Worm (Caenorhabditis elegans) whole organism, dauer: Measurements from ENCODE around the gene F28A10.13.
"Not testable (repeated sequence)": the region's sequence is repeated elsewhere in the genome, so short reads cannot be mapped to it uniquely, and the experiment has no call there.

Experiments
- unc-62 ChIP-seq: sonication (generic microtip); optimal IDR thresholded peaks from 2 replicates; lab custom pipeline; 2017; ENCODE audit warnings: missing biosample characterization, missing genetic modification reagents, missing genetic modification characterization

The F28A10.13 gene

DNA sequence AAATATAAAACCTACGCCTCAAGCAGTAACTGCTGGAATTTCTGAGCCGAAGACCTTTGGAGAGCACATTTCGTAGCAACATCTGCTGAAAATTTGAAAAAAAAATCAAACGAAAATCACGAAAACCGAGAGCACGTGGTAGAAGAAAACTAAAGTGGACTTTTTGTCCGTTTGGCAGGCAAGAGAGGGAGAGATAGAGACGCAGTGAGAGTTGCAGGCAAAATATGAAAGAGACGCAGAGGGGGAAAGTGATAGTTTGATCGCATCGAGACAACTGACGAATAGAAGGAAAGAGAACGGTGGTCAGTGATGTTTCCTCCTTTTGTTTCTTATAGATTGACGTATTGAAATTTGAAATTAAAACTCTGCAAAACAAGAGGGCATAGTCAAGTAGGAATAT lies at the start of gene F28A10.13, which contains the start of gene acdh-9:
Gene F28A10.13 (plus strand): TSS at position 294 of the 400 bp plus-strand sequence.
Gene acdh-9 (minus strand): TSS at position 85 of the 400 bp plus-strand sequence.
- no peak for TF ChIP-seq unc-62 (GFP tag; lab: Kevin White, UChicago)

- no peak for TF ChIP-seq unc-62 (GFP tag; lab: Kevin White, UChicago)
These were observed 48.9 kb upstream of the F28A10.13 start, which contains the start of gene F46F5.14 for ce11 chrII:799700-800099. F46F5.14 (plus strand) TSS chrII:800000.

ce11 chrII:803009-803408 lies 45.6 kb upstream of the F28A10.13 start, which contains the start of gene F46F5.13:
F46F5.13 (plus strand) TSS chrII:803309.
- TF ChIP-seq unc-62 (GFP tag; lab: Kevin White, UChicago), result no peak

- no peak for TF ChIP-seq unc-62 (GFP tag; lab: Kevin White, UChicago)
These were observed 40.2 kb upstream of the F28A10.13 start, which contains the start of gene F46F5.11 for ce11 chrII:808457-808856. F46F5.11 (plus strand) TSS chrII:808757.

ce11 chrII:812917-813316 lies 35.7 kb upstream of the F28A10.13 start, which contains the start of gene F46F5.5:
F46F5.5 (minus strand) TSS chrII:813017.
- TF ChIP-seq unc-62 (GFP tag; lab: Kevin White, UChicago), result no peak

ce11 chrII:814737-815136 lies 33.9 kb upstream of the F28A10.13 start, which contains the start of gene msrp-3:
msrp-3 (minus strand) TSS chrII:814837.
- TF ChIP-seq unc-62 (GFP tag; lab: Kevin White, UChicago), result no peak

- no peak for TF ChIP-seq unc-62 (GFP tag; lab: Kevin White, UChicago)
These were observed 28.1 kb upstream of the F28A10.13 start, which contains the start of gene F46F5.7 for ce11 chrII:820519-820918. F46F5.7 (minus strand) TSS chrII:820619.

DNA sequence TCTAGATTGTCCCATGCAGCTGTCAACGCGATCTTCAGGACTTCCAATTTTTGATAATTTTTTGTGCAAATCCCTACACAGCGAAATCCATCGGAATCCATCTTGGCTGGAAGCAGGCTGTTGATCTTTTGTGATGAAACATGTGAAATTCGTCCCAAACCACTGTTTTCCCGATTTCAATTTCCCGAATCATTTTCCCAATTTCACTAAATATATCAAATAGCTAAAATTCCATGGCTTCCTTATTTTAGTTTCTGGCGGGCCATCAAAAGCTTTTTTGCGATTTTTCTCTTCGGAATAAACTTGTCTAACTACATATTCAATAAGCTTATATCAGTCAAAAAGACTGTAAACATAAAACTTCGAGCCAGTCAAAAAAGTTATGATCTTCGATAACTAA lies 27.1 kb upstream of the F28A10.13 start, which contains the start of gene F46F5.8:
Gene F46F5.8 (minus strand): TSS at position 101 of the 400 bp plus-strand sequence.
- TF ChIP-seq unc-62 (GFP tag; lab: Kevin White, UChicago), result no peak

- TF ChIP-seq unc-62 (GFP tag; lab: Kevin White, UChicago), result not testable (repeated sequence)
These were observed 25.9 kb upstream of the F28A10.13 start, which contains the start of gene msrp-4 for ce11 chrII:822730-823129. msrp-4 (minus strand) TSS chrII:822830.

ce11 chrII:823529-823928 lies 25.1 kb upstream of the F28A10.13 start, which contains the start of gene F46F5.10:
F46F5.10 (plus strand) TSS chrII:823829.
- no peak for TF ChIP-seq unc-62 (GFP tag; lab: Kevin White, UChicago)

DNA sequence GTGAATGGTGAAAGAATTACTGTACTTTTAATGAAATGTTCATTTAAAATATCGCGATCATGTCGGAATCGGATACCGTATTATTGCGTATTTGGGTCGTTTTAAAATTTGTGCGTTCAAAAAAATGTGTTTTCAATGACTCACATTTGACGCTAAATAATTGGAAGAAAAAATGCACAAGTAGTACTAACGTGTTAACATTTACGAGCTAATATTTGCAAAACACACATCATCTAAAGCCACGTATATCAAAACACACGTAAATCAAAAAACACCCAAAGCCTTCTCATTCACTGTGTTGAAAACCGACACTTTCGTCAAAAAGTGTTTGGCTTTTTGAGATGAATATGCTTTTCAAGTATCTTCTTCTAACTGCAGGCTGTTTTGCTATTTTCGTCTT lies 23.1 kb upstream of the F28A10.13 start, which contains the start of gene F28A10.1:
Gene F28A10.1 (plus strand): TSS at position 301 of the 400 bp plus-strand sequence.
- TF ChIP-seq unc-62 (GFP tag; lab: Kevin White, UChicago), result no peak

- no peak for TF ChIP-seq unc-62 (GFP tag; lab: Kevin White, UChicago)
These were observed 10.2 kb upstream of the F28A10.13 start, which contains the start of gene F28A10.8 for ce11 chrII:838414-838813. F28A10.8 (minus strand) TSS chrII:838514.

ce11 chrII:840131-840530 lies 8.5 kb upstream of the F28A10.13 start, which contains the start of gene clc-33:
clc-33 (plus strand) TSS chrII:840431.
- no peak for TF ChIP-seq unc-62 (GFP tag; lab: Kevin White, UChicago)

- no peak for TF ChIP-seq unc-62 (GFP tag; lab: Kevin White, UChicago)
These were observed 4.6 kb upstream of the F28A10.13 start, which contains the start of gene F28A10.4 for ce11 chrII:843971-844370. F28A10.4 (plus strand) TSS chrII:844271.

- no peak for TF ChIP-seq unc-62 (GFP tag; lab: Kevin White, UChicago)
These were observed 3.0 kb upstream of the F28A10.13 start, which contains the start of gene F28A10.7 for ce11 chrII:845618-846017. F28A10.7 (minus strand) TSS chrII:845718.

DNA sequence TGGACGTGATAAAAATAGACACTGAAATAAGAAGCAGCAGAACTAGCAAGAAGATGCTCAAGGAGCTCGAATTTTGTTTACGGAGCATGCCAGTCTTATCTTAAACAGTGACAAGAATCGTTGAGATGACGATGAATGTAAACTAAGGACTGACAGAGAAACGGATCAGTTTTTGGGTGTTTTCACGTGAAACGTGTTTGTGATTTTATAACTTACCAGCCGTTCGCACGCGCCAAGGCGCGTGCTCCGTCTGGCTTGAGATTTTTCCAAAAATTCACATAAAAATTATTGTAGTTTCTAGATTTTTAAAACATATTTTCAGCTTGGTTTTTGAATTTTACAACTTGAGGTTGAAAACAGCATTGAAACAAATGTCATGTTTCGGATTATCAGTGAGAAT lies 2.0 kb downstream of the F28A10.13 start, which contains the start of gene F28A10.5:
Gene F28A10.5 (minus strand): TSS at position 101 of the 400 bp plus-strand sequence.
- not testable (repeated sequence) for TF ChIP-seq unc-62 (GFP tag; lab: Kevin White, UChicago)
